Fruit fly (Drosophila melanogaster) whole organism, prepupa: Measurements from ENCODE around the gene spdi.

Experiments used
- CG15336 ChIP-seq: fragments of 200-800 bp; sonication (Bioruptor generic); IDR thresholded peaks from 2 replicates; pipeline ENCODE4 v1.3.6; 2022; ENCODE audit warnings: missing biosample characterization, missing genetic modification characterization
- CG3032 ChIP-seq: fragments of 200-800 bp; optimal IDR thresholded peaks from 2 replicates; lab custom pipeline; 2019; ENCODE audit warnings: missing biosample characterization, mild to moderate bottlenecking, missing genetic modification characterization, moderate library complexity
- CG31627 ChIP-seq: fragments of 200-800 bp; sonication (Bioruptor generic); optimal IDR thresholded peaks from 3 replicates; lab custom pipeline; 2016; ENCODE audit warnings: missing biosample characterization, missing genetic modification characterization
- CG8319 ChIP-seq: fragments of 200-800 bp; sonication (Bioruptor generic); optimal IDR thresholded peaks from 3 replicates; lab custom pipeline; 2016; ENCODE audit warnings: missing biosample characterization, missing genetic modification characterization
- Ets96B ChIP-seq: fragments of 200-800 bp; optimal IDR thresholded peaks from 2 replicates; lab custom pipeline; 2019; ENCODE audit warnings: missing biosample characterization, mild to moderate bottlenecking, missing genetic modification characterization, moderate library complexity
- Hr39 ChIP-seq: fragments of 200-800 bp; sonication (Bioruptor generic); optimal IDR thresholded peaks from 2 replicates; lab custom pipeline; 2016; ENCODE audit warnings: missing biosample characterization, missing genetic modification characterization
- Met ChIP-seq: fragments of 200-800 bp; sonication (Bioruptor generic); optimal IDR thresholded peaks from 3 replicates; lab custom pipeline; 2016; ENCODE audit warnings: missing biosample characterization, missing genetic modification characterization
- fd59A ChIP-seq: fragments of 200-800 bp; sonication (Bioruptor generic); optimal IDR thresholded peaks from 2 replicates; lab custom pipeline; 2017; ENCODE audit warnings: missing biosample characterization, mild to moderate bottlenecking, missing genetic modification characterization, missing genetic modification reagents
- fkh ChIP-seq: fragments of 200-800 bp; sonication (Bioruptor generic); optimal IDR thresholded peaks from 3 replicates; lab custom pipeline; 2017; ENCODE audit warnings: missing biosample characterization, mild to moderate bottlenecking, missing genetic modification characterization, moderate library complexity
- topi ChIP-seq: fragments of 200-800 bp; sonication (Bioruptor generic); optimal IDR thresholded peaks from 3 replicates; lab custom pipeline; 2016; ENCODE audit warnings: missing biosample characterization, missing genetic modification characterization

Gene spdi

DNA sequence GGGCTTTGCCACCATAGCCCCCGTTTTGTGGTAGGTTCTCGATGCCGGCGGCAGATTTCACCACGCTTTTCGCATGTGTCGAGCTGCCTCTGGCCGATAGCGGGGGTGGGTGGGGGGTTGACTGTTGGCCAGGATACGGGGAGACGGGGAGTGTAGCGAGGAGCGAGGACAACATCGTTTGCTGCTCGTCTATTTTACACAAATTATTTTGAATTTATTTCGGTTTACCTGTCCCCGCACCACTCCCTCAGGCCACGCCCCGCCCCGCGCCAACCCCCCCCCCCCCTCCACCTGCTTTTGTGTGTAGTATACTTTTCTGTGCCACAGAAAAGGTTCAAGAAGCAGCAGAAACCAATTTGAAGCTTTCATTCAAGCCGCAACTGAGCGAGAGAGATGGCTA is 77.9 kb downstream of the spdi start:
- TF ChIP-seq CG31627 (GFP tag; lab: Kevin White, UChicago) (no peak), CG8319 (GFP tag; lab: Kevin White, UChicago) (no peak), fd59A (GFP tag; lab: Kevin White, UChicago) (no peak), fkh (GFP tag; lab: Kevin White, UChicago) (no peak), Hr39 (GFP tag; lab: Kevin White, UChicago) (no peak), CG3032 (tag; lab: Kevin White, UChicago) (no peak), Ets96B (tag; lab: Kevin White, UChicago) (no peak), CG15336 (no peak), topi (GFP tag; lab: Kevin White, UChicago) (no peak), Met (GFP tag; lab: Kevin White, UChicago) (no peak)
- TF ChIP-seq, all 60 proteins: peak for 0
